Worm (Caenorhabditis elegans) whole organism, early embryonic: ENCODE measurements around the gene eif-3.K.

Source experiments
- B0310.2 ChIP-seq: sonication (generic microtip); optimal IDR thresholded peaks from 2 replicates; lab custom pipeline; 2016; ENCODE audit warnings: mild to moderate bottlenecking, missing genetic modification characterization, missing compliant biosample characterization
- F13C5.2 ChIP-seq: sonication (generic microtip); optimal IDR thresholded peaks from 2 replicates; lab custom pipeline; 2017; ENCODE audit warnings: mild to moderate bottlenecking, missing genetic modification characterization, inconsistent platforms, missing compliant biosample characterization
- aly-1 ChIP-seq: sonication (generic microtip); optimal IDR thresholded peaks from 2 replicates; lab custom pipeline; 2016; ENCODE audit warnings: missing genetic modification characterization, missing compliant biosample characterization
- ama-1 ChIP-seq: fragments of 150-350 bp; optimal IDR thresholded peaks from 2 replicates; lab custom pipeline; 2014
- ceh-13 ChIP-seq: fragments of 200-800 bp; sonication (Bioruptor generic); optimal IDR thresholded peaks from 2 replicates; lab custom pipeline; 2018; ENCODE audit warnings: mild to moderate bottlenecking, missing genetic modification characterization, missing compliant biosample characterization
- ceh-36 ChIP-seq: sonication (generic microtip); optimal IDR thresholded peaks from 2 replicates; lab custom pipeline; 2016; ENCODE audit warnings: missing genetic modification characterization, inconsistent platforms, missing compliant biosample characterization
- ets-7 ChIP-seq: sonication (generic microtip); optimal IDR thresholded peaks from 2 replicates; lab custom pipeline; 2016; ENCODE audit warnings: missing genotype, missing genetic modification characterization, missing compliant biosample characterization
- flt-1 ChIP-seq: fragments of 200-800 bp; sonication (Bioruptor generic); IDR thresholded peaks from 2 replicates; pipeline ENCODE4 v1.3.6; 2022; ENCODE audit warnings: missing genetic modification characterization, missing compliant biosample characterization
- hmbx-1 ChIP-seq: sonication (generic microtip); optimal IDR thresholded peaks from 2 replicates; lab custom pipeline; 2016; ENCODE audit warnings: mild to moderate bottlenecking, missing genetic modification characterization, missing compliant biosample characterization
- hmg-4 ChIP-seq: fragments of 200-800 bp; sonication (Bioruptor generic); optimal IDR thresholded peaks from 2 replicates; lab custom pipeline; 2018; ENCODE audit warnings: mild to moderate bottlenecking, missing genetic modification characterization, missing compliant biosample characterization
- hnd-1 ChIP-seq: sonication (generic microtip); optimal IDR thresholded peaks from 2 replicates; lab custom pipeline; 2016; ENCODE audit warnings: missing genetic modification characterization, missing compliant biosample characterization
- pes-1 ChIP-seq: fragments of 200-800 bp; sonication (Bioruptor generic); IDR thresholded peaks from 2 replicates; pipeline ENCODE4 v1.3.6; 2022; ENCODE audit warnings: missing genetic modification reagents, missing genetic modification characterization, missing compliant biosample characterization
- scrt-1 ChIP-seq: fragments of 200-800 bp; sonication (Bioruptor generic); IDR thresholded peaks from 2 replicates; pipeline ENCODE4 v1.3.6; 2022; ENCODE audit warnings: missing genetic modification characterization, missing compliant biosample characterization
- sea-1 ChIP-seq: fragments of 200-800 bp; sonication (Bioruptor generic); conservative IDR thresholded peaks from 2 replicates; pipeline ENCODE4 v1.3.6; 2022; ENCODE audit warnings: missing genetic modification characterization, missing compliant biosample characterization
- tbx-11 ChIP-seq: fragments of 200-800 bp; sonication (Bioruptor generic); IDR thresholded peaks from 2 replicates; pipeline ENCODE4 v1.3.6; 2022; ENCODE audit warnings: missing genetic modification characterization, missing compliant biosample characterization
- tbx-37 ChIP-seq: fragments of 200-800 bp; sonication (Bioruptor generic); conservative IDR thresholded peaks from 2 replicates; pipeline ENCODE4 v1.3.6; 2022; ENCODE audit warnings: missing genetic modification reagents, missing genetic modification characterization, missing compliant biosample characterization
- tra-4 ChIP-seq: sonication (generic microtip); optimal IDR thresholded peaks from 2 replicates; lab custom pipeline; 2017; ENCODE audit warnings: missing genetic modification characterization, missing compliant biosample characterization

eif-3.K gene

ce11 chrV:12988256-12988655 is 34.5 kb downstream of the eif-3.K start, which contains the start of gene F15B9.8:
F15B9.8 (plus strand) TSS chrV:12988556.
- TF ChIP-seq tbx-37 (GFP tag; lab: Robert Waterston, UW), result no peak
- TF ChIP-seq tra-4, result no peak
- no peak for TF ChIP-seq B0310.2
- no peak for TF ChIP-seq sea-1
- TF ChIP-seq hmbx-1 (tag; lab: Kevin White, UChicago), result no peak

DNA sequence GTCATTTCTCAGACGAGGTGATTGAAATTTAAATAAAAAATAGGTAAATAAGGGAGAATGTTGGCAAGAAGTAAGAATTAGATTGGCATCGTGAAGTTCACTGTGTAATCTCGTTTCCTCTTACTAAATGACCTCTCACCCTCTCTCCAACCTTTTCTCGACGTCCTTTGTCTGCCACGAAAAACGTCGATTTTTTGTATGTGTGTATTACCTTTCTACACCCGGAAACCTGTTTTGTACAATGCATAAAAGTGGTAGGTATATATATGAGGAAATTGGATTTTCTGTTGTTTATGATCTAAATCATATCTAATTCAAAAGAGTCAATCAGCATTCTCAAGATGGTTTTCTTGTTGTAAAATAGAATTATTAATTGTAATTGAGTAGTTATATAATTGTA is 39.1 kb downstream of the eif-3.K start, which contains the start of the genes F15B9.11 and dsl-7:
Gene F15B9.11, minus strand, starts transcription at position 5 of the 400 bp plus-strand sequence.
Gene dsl-7, plus strand, starts transcription at position 260 of the 400 bp plus-strand sequence.
- TF ChIP-seq scrt-1 (GFP tag; lab: Robert Waterston, UW), result no peak
- TF ChIP-seq pes-1 (GFP tag; lab: Robert Waterston, UW), result no peak
- TF ChIP-seq ama-1 (lab: Kevin White, UChicago), result no peak
- TF ChIP-seq B0310.2, result no peak
- no peak for TF ChIP-seq tbx-11 (GFP tag; lab: Robert Waterston, UW)
- TF ChIP-seq ceh-13, result no peak
- no peak for TF ChIP-seq F13C5.2 (tag; lab: Kevin White, UChicago)
- no peak for TF ChIP-seq tbx-37 (GFP tag; lab: Robert Waterston, UW)
- TF ChIP-seq hmbx-1 (tag; lab: Kevin White, UChicago), result no peak

ce11 chrV:12995269-12995668 is 41.5 kb downstream of the eif-3.K start, which contains the start of gene far-5:
far-5 (plus strand) TSS chrV:12995569.
- no peak for TF ChIP-seq sea-1
- no peak for TF ChIP-seq hnd-1 (tag; lab: Kevin White, UChicago)

DNA sequence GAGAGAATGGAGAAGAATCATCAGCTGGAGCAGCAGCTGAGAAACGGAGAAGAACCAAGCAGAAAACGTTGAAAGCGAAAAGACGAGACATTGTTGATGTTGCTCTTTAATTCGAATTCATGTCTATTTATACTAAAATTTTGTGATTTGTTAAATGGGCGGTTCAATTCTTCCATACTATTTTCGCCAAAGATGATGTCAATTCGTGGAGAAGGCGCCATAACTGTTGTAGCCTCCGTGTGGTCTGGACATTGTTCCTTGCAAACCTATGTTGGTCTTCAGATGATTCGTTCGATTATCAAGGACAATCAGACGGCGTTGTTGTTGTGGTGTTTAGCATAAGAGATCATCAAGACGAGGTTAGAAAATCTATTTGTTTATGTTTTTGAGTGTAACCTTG is 43.6 kb downstream of the eif-3.K start, which contains the start of gene far-3:
Gene far-3, minus strand, starts transcription at position 101 of the 400 bp plus-strand sequence.
- TF ChIP-seq ama-1 (lab: Kevin White, UChicago) (no peak), sea-1 (no peak), hmg-4 (no peak), ceh-36 (no peak), tbx-11 (GFP tag; lab: Robert Waterston, UW) (no peak), pes-1 (GFP tag; lab: Robert Waterston, UW) (no peak), hnd-1 (tag; lab: Kevin White, UChicago) (no peak), tbx-37 (GFP tag; lab: Robert Waterston, UW) (no peak), B0310.2 (no peak), aly-1 (tag; lab: Kevin White, UChicago) (no peak), ets-7 (tag; lab: Kevin White, UChicago) (no peak), tra-4 (no peak), ceh-13 (no peak), scrt-1 (GFP tag; lab: Robert Waterston, UW) (no peak), hmbx-1 (tag; lab: Kevin White, UChicago) (no peak), flt-1 (GFP tag; lab: Robert Waterston, UW) (no peak), F13C5.2 (tag; lab: Kevin White, UChicago) (no peak)

ce11 chrV:12999559-12999958 is 45.8 kb downstream of the eif-3.K start, which contains the start of gene far-4:
far-4 (minus strand) TSS chrV:12999659.
- TF ChIP-seq sea-1, result no peak
- TF ChIP-seq hmbx-1 (tag; lab: Kevin White, UChicago), result no peak
- no peak for TF ChIP-seq ceh-36
- no peak for TF ChIP-seq hnd-1 (tag; lab: Kevin White, UChicago)

ce11 chrV:13000068-13000467 is 46.3 kb downstream of the eif-3.K start:
- TF ChIP-seq pes-1 (GFP tag; lab: Robert Waterston, UW) (no peak), ceh-36 (no peak), sea-1 (no peak), tbx-11 (GFP tag; lab: Robert Waterston, UW) (no peak), ceh-13 (no peak), hmg-4 (no peak), aly-1 (tag; lab: Kevin White, UChicago) (no peak), ama-1 (lab: Kevin White, UChicago) (no peak), B0310.2 (no peak), hmbx-1 (tag; lab: Kevin White, UChicago) (no peak), flt-1 (GFP tag; lab: Robert Waterston, UW) (no peak), ets-7 (tag; lab: Kevin White, UChicago) (no peak), F13C5.2 (tag; lab: Kevin White, UChicago) (no peak), hnd-1 (tag; lab: Kevin White, UChicago) (no peak), tbx-37 (GFP tag; lab: Robert Waterston, UW) (no peak), scrt-1 (GFP tag; lab: Robert Waterston, UW) (no peak), tra-4 (no peak)

ce11 chrV:13002070-13002469 is 48.3 kb downstream of the eif-3.K start, which contains the start of gene inft-2:
inft-2 (plus strand) TSS chrV:13002317.
- TF ChIP-seq F13C5.2 (tag; lab: Kevin White, UChicago) (no peak), ets-7 (tag; lab: Kevin White, UChicago) (no peak), hmbx-1 (tag; lab: Kevin White, UChicago) (no peak), tbx-11 (GFP tag; lab: Robert Waterston, UW) (no peak), ama-1 (lab: Kevin White, UChicago) (no peak), scrt-1 (GFP tag; lab: Robert Waterston, UW) (no peak), ceh-13 (no peak), sea-1 (no peak)

DNA sequence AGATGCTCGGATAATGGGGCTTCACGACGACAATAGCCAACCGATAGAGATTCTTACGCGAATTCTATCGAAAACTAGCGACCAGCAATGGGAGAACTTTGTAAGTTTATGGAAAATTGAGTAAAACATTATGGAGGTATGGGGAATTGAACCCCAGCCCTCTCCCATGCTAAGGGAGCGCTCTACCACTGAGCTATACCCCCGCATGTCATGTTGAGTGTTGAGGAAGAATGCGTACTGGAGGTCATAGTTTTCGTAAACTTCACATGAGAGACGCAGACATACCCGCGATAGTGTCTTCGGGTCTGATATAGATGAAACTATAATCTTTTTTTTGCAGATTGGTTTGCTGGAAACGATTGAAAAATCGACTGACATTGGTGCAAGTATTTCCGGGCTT is 49.6 kb downstream of the eif-3.K start:
- TF ChIP-seq pes-1 (GFP tag; lab: Robert Waterston, UW) (peak; percentile 92), hnd-1 (tag; lab: Kevin White, UChicago) (peak; percentile 82), aly-1 (tag; lab: Kevin White, UChicago) (peak; percentile 88), hmg-4 (peak; percentile 88), tra-4 (peak; percentile 8), tbx-11 (GFP tag; lab: Robert Waterston, UW) (peak; percentile 88), ceh-13 (peak; percentile 76), ets-7 (tag; lab: Kevin White, UChicago) (peak; percentile 86), ama-1 (lab: Kevin White, UChicago) (no peak), hmbx-1 (tag; lab: Kevin White, UChicago) (peak; percentile 68), sea-1 (peak; percentile 89), scrt-1 (GFP tag; lab: Robert Waterston, UW) (peak; percentile 91), F13C5.2 (tag; lab: Kevin White, UChicago) (peak; percentile 70), ceh-36 (peak; percentile 84), tbx-37 (GFP tag; lab: Robert Waterston, UW) (peak; percentile 83), B0310.2 (peak; percentile 86), flt-1 (GFP tag; lab: Robert Waterston, UW) (peak; percentile 89)
